Fruit fly (Drosophila melanogaster): ENCODE data around the gene PolZ2.

Gene PolZ2

dm6 chr3R:5572900-5573665 is 15.6 kb upstream of the PolZ2 start:
- TF ChIP-seq CG6808 (GFP tag; optimal IDR thresholded peaks at IDR 0.05), result no peak
- TF ChIP-seq CG10669 (GFP tag; optimal IDR thresholded peaks at IDR 0.05), result no peak
- peak; percentile 19 for TF ChIP-seq CG31627 (GFP tag; optimal IDR thresholded peaks at IDR 0.05)
- TF ChIP-seq CG8319 (GFP tag; optimal IDR thresholded peaks at IDR 0.05), result no peak
- no peak for TF ChIP-seq ss (GFP tag; optimal IDR thresholded peaks at IDR 0.05)
- TF ChIP-seq dac (GFP tag; optimal IDR thresholded peaks at IDR 0.05), result no peak
- TF ChIP-seq CG10631 (GFP tag; optimal IDR thresholded peaks at IDR 0.05), result peak; percentile 4
- TF ChIP-seq Eip75B (GFP tag; optimal IDR thresholded peaks at IDR 0.05), result no peak
- no peak for TF ChIP-seq salr (GFP tag; optimal IDR thresholded peaks at IDR 0.05)
- no peak for TF ChIP-seq Ets96B (tag; optimal IDR thresholded peaks at IDR 0.05)
- TF ChIP-seq CG6163 (GFP tag; IDR thresholded peaks at IDR 0.05), result no peak
- peak; percentile 22 for TF ChIP-seq esn (GFP tag; optimal IDR thresholded peaks at IDR 0.05)
- peak; percentile 66 for TF ChIP-seq Eip78C (GFP tag)
- TF ChIP-seq Smox (GFP tag; optimal IDR thresholded peaks at IDR 0.05), result no peak
- no peak for TF ChIP-seq spab (GFP tag; optimal IDR thresholded peaks at IDR 0.05)
- TF ChIP-seq CG11902 (GFP tag; optimal IDR thresholded peaks at IDR 0.05), result no peak
- TF ChIP-seq CG32006 (GFP tag; optimal IDR thresholded peaks at IDR 0.05), result no peak
- no peak for TF ChIP-seq CG4318 (GFP tag; optimal IDR thresholded peaks at IDR 0.05)
- no peak for TF ChIP-seq CG1621 (tag; optimal IDR thresholded peaks at IDR 0.05)
- peak; percentile 9 for TF ChIP-seq CG3919 (GFP tag; optimal IDR thresholded peaks at IDR 0.05)
- TF ChIP-seq CG11762 (GFP tag; optimal IDR thresholded peaks at IDR 0.05; ENCODE audit: insufficient read depth), result no peak
- TF ChIP-seq topi (GFP tag; optimal IDR thresholded peaks at IDR 0.05), result peak; percentile 26
- no peak for TF ChIP-seq net (GFP tag; optimal IDR thresholded peaks at IDR 0.05)
- peak; percentile 53 for TF ChIP-seq svp (GFP tag)
- no peak for TF ChIP-seq acj6 (GFP tag; optimal IDR thresholded peaks at IDR 0.05)
- no peak for TF ChIP-seq Hr39 (GFP tag; optimal IDR thresholded peaks at IDR 0.05)
- TF ChIP-seq CG11294 (GFP tag; IDR thresholded peaks at IDR 0.05), result no peak
- TF ChIP-seq CG6792 (GFP tag; optimal IDR thresholded peaks at IDR 0.05), result no peak
- no peak for TF ChIP-seq fd59A (GFP tag; optimal IDR thresholded peaks at IDR 0.05)
- no peak for TF ChIP-seq Hr38 (GFP tag; optimal IDR thresholded peaks at IDR 0.05)
- no peak for TF ChIP-seq CG9139 (GFP tag; optimal IDR thresholded peaks at IDR 0.05)
- TF ChIP-seq CG8119 (GFP tag; IDR thresholded peaks at IDR 0.05), result 0 out of 3 replicates have a peak, but pooled peaks have one; percentile 31
- peak; percentile 25 for TF ChIP-seq Hr4 (GFP tag; optimal IDR thresholded peaks at IDR 0.05)
- TF ChIP-seq fkh (GFP tag; optimal IDR thresholded peaks at IDR 0.05), result no peak
- TF ChIP-seq Eip93F (GFP tag; optimal IDR thresholded peaks at IDR 0.05), result no peak
- TF ChIP-seq Sox14 (GFP tag; optimal IDR thresholded peaks at IDR 0.05), result no peak
- TF ChIP-seq Blimp-1 (GFP tag; optimal IDR thresholded peaks at IDR 0.05), result no peak
- peak; percentile 3 for TF ChIP-seq Met (GFP tag; optimal IDR thresholded peaks at IDR 0.05)
- no peak for TF ChIP-seq CG7368 (GFP tag; optimal IDR thresholded peaks at IDR 0.05)
- TF ChIP-seq fd85E (GFP tag; optimal IDR thresholded peaks at IDR 0.05), result no peak
- no peak for TF ChIP-seq Sox102F (GFP tag; optimal IDR thresholded peaks at IDR 0.05)
- TF ChIP-seq achi (GFP tag; optimal IDR thresholded peaks at IDR 0.05), result peak; percentile 7
- no peak for TF ChIP-seq CG16779 (tag; optimal IDR thresholded peaks at IDR 0.05)
- no peak for TF ChIP-seq CG3032 (tag; optimal IDR thresholded peaks at IDR 0.05)
- no peak for TF ChIP-seq Sox15 (GFP tag; optimal IDR thresholded peaks at IDR 0.05)
- no peak for TF ChIP-seq cyc (GFP tag; optimal IDR thresholded peaks at IDR 0.05)
- no peak for TF ChIP-seq dsx (GFP tag; optimal IDR thresholded peaks at IDR 0.05; ENCODE audit: poor library complexity, severe bottlenecking)
- peak; percentile 17 for TF ChIP-seq OdsH (GFP tag; optimal IDR thresholded peaks at IDR 0.05)
- no peak for TF ChIP-seq CG6854 (GFP tag; optimal IDR thresholded peaks at IDR 0.05)
- TF ChIP-seq vri (GFP tag; optimal IDR thresholded peaks at IDR 0.05), result no peak
- TF ChIP-seq lz (GFP tag; optimal IDR thresholded peaks at IDR 0.05), result peak; percentile 23

Data from whole organism, prepupa.